Fruit fly (Drosophila melanogaster) whole organism, embryonic: ENCODE data around the gene CG31549.

Experiments used
- Ada2b ChIP-seq: fragments of 200-800 bp; sonication (Bioruptor generic); IDR thresholded peaks from 2 replicates; pipeline ENCODE4 v1.3.6; 2022; ENCODE audit warnings: missing biosample characterization, missing genetic modification characterization
- Antp ChIP-seq: fragments of 200-800 bp; sonication (Bioruptor generic); optimal IDR thresholded peaks from 3 replicates; lab custom pipeline; 2016; ENCODE audit warnings: missing biosample characterization, missing genetic modification characterization
- CG1024 ChIP-seq: fragments of 200-800 bp; sonication (Bioruptor generic); IDR thresholded peaks from 2 replicates; pipeline ENCODE4 v1.3.6; 2022; ENCODE audit warnings: missing biosample characterization, missing genetic modification characterization
- CG10543 ChIP-seq: fragments of 200-800 bp; sonication (Bioruptor generic); optimal IDR thresholded peaks from 3 replicates; lab custom pipeline; 2017; ENCODE audit warnings: missing biosample characterization, mild to moderate bottlenecking, missing genetic modification characterization, moderate library complexity
- CG12299 ChIP-seq: fragments of 200-800 bp; sonication (Bioruptor generic); optimal IDR thresholded peaks from 2 replicates; lab custom pipeline; 2018; ENCODE audit warnings: missing biosample characterization, mild to moderate bottlenecking, missing genetic modification characterization
- CG14710 ChIP-seq: fragments of 200-800 bp; sonication (Bioruptor generic); optimal IDR thresholded peaks from 3 replicates; lab custom pipeline; 2019; ENCODE audit warnings: missing biosample characterization, mild to moderate bottlenecking, missing genetic modification characterization, moderate library complexity
- CG15269 ChIP-seq: fragments of 200-800 bp; sonication (Bioruptor generic); optimal IDR thresholded peaks from 2 replicates; lab custom pipeline; 2018; ENCODE audit warnings: missing biosample characterization, mild to moderate bottlenecking, missing genetic modification characterization, moderate library complexity
- CG15696 ChIP-seq: fragments of 200-800 bp; sonication (Bioruptor generic); optimal IDR thresholded peaks from 2 replicates; lab custom pipeline; 2019; ENCODE audit warnings: missing biosample characterization, mild to moderate bottlenecking, missing genetic modification characterization, moderate library complexity
- CG1603 ChIP-seq: fragments of 200-800 bp; sonication (Bioruptor generic); optimal IDR thresholded peaks from 2 replicates; lab custom pipeline; 2019; ENCODE audit warnings: missing biosample characterization, mild to moderate bottlenecking, missing genetic modification characterization, moderate library complexity
- CG17829 ChIP-seq: fragments of 200-800 bp; optimal IDR thresholded peaks from 2 replicates; lab custom pipeline; 2019; ENCODE audit warnings: missing biosample characterization, mild to moderate bottlenecking, missing genetic modification characterization, moderate library complexity
- CG18599 ChIP-seq: fragments of 200-800 bp; sonication (Bioruptor generic); optimal IDR thresholded peaks from 3 replicates; lab custom pipeline; 2017; ENCODE audit warnings: missing biosample characterization, missing genetic modification characterization, mild to moderate bottlenecking, moderate library complexity, missing genetic modification reagents
- CG18619 ChIP-seq: fragments of 200-800 bp; sonication (Bioruptor generic); optimal IDR thresholded peaks from 3 replicates; lab custom pipeline; 2017; ENCODE audit warnings: missing biosample characterization, mild to moderate bottlenecking, missing genetic modification characterization
- CG4328 ChIP-seq: fragments of 200-800 bp; sonication (Bioruptor generic); optimal IDR thresholded peaks from 3 replicates; lab custom pipeline; 2017; ENCODE audit warnings: missing biosample characterization, missing genetic modification reagents, missing genetic modification characterization
- CG6175 ChIP-seq: fragments of 200-800 bp; sonication (Bioruptor generic); IDR thresholded peaks from 3 replicates; pipeline ENCODE4 v1.3.6; 2022; ENCODE audit warnings: missing biosample characterization, missing genetic modification characterization
- CG7745 ChIP-seq: fragments of 200-800 bp; sonication (Bioruptor generic); optimal IDR thresholded peaks from 2 replicates; lab custom pipeline; 2018; ENCODE audit warnings: missing biosample characterization, mild to moderate bottlenecking, missing genetic modification characterization, moderate library complexity
- CG7839 ChIP-seq: fragments of 200-800 bp; sonication (Bioruptor generic); optimal IDR thresholded peaks from 3 replicates; lab custom pipeline; 2018; ENCODE audit warnings: missing biosample characterization, mild to moderate bottlenecking, missing genetic modification characterization, moderate library complexity
- CG7928 ChIP-seq: fragments of 200-800 bp; sonication (Bioruptor generic); optimal IDR thresholded peaks from 2 replicates; lab custom pipeline; 2017; ENCODE audit warnings: missing biosample characterization, mild to moderate bottlenecking, missing genetic modification characterization
- CG9609 ChIP-seq: fragments of 200-800 bp; sonication (Bioruptor generic); optimal IDR thresholded peaks from 3 replicates; lab custom pipeline; 2016; ENCODE audit warnings: missing biosample characterization, missing genetic modification characterization
- Dfd ChIP-seq, 2 experiments: fragments of >200 bp; optimal IDR thresholded peaks; 2 replicates each; lab custom pipeline; 2017; ENCODE audit warnings: missing biosample characterization in 2 of 2, missing genetic modification characterization in 2 of 2
- Dll ChIP-seq: fragments of 200-800 bp; sonication (Bioruptor generic); IDR thresholded peaks from 4 replicates; pipeline ENCODE4 v1.3.6; 2022; ENCODE audit warnings: missing biosample characterization, missing genetic modification characterization; ENCODE audit not compliant: partially characterized antibody
- E2f1 ChIP-seq: fragments of 200-800 bp; sonication (Bioruptor generic); IDR thresholded peaks from 2 replicates; pipeline ENCODE4 v1.3.6; 2022; ENCODE audit warnings: missing biosample characterization, missing genetic modification characterization
- Fer3 ChIP-seq: fragments of 200-800 bp; sonication (Bioruptor generic); optimal IDR thresholded peaks from 2 replicates; lab custom pipeline; 2018; ENCODE audit warnings: missing biosample characterization, mild to moderate bottlenecking, missing genetic modification characterization, moderate library complexity
- HLH54F ChIP-seq: fragments of 200-800 bp; sonication (Bioruptor generic); optimal IDR thresholded peaks from 3 replicates; lab custom pipeline; 2016; ENCODE audit warnings: missing biosample characterization, missing genetic modification characterization
- HLHmδ ChIP-seq: fragments of 200-800 bp; sonication (Bioruptor generic); optimal IDR thresholded peaks from 2 replicates; lab custom pipeline; 2018; ENCODE audit warnings: missing biosample characterization, mild to moderate bottlenecking, missing genetic modification characterization, moderate library complexity
- Hr51 ChIP-seq, 2 experiments: fragments of 200-800 bp; sonication (Bioruptor generic); optimal IDR thresholded peaks; 2 replicates in 1 of 2; 3 replicates in 1 of 2; lab custom pipeline; 2016 to 2018; ENCODE audit warnings: missing biosample characterization in 2 of 2, missing genetic modification characterization in 2 of 2, mild to moderate bottlenecking in 1 of 2, moderate library complexity in 1 of 2
- NC2β ChIP-seq: fragments of 200-800 bp; sonication (Bioruptor generic); optimal IDR thresholded peaks from 2 replicates; lab custom pipeline; 2016; ENCODE audit warnings: missing biosample characterization, missing genetic modification characterization
- Nf-YB ChIP-seq: fragments of 200-800 bp; sonication (Bioruptor generic); optimal IDR thresholded peaks from 3 replicates; lab custom pipeline; 2019; ENCODE audit warnings: missing biosample characterization, mild to moderate bottlenecking, missing genetic modification characterization, moderate library complexity
- Rfx ChIP-seq: fragments of 200-800 bp; sonication (Bioruptor generic); IDR thresholded peaks from 2 replicates; pipeline ENCODE4 v1.3.6; 2022; ENCODE audit warnings: missing biosample characterization, missing genetic modification characterization
- ara ChIP-seq: fragments of 200-800 bp; sonication (Bioruptor generic); IDR thresholded peaks from 2 replicates; pipeline ENCODE4 v1.3.6; 2022; ENCODE audit warnings: missing biosample characterization, missing genetic modification characterization
- br ChIP-seq: fragments of >200 bp; optimal IDR thresholded peaks from 2 replicates; lab custom pipeline; 2017
- bsh ChIP-seq, 2 experiments: fragments of 200-800 bp; sonication (Bioruptor generic); optimal IDR thresholded peaks; 2 replicates each; lab custom pipeline; 2017 to 2018; ENCODE audit warnings: mild to moderate bottlenecking in 2 of 2, missing biosample characterization in 2 of 2, missing genetic modification characterization in 2 of 2, moderate library complexity in 1 of 2
- crol ChIP-seq: fragments of 200-800 bp; sonication (Bioruptor generic); IDR thresholded peaks from 2 replicates; pipeline ENCODE4 v1.3.6; 2022; ENCODE audit warnings: missing biosample characterization, missing genetic modification characterization
- crp ChIP-seq, 2 experiments: fragments of 200-800 bp; sonication (Bioruptor generic); optimal IDR thresholded peaks; 2 replicates in 1 of 2; 3 replicates in 1 of 2; lab custom pipeline; 2017; ENCODE audit warnings: missing biosample characterization in 2 of 2, missing genetic modification characterization in 2 of 2, mild to moderate bottlenecking in 1 of 2, moderate library complexity in 1 of 2
- cwo ChIP-seq: fragments of 200-800 bp; sonication (Bioruptor generic); optimal IDR thresholded peaks from 3 replicates; lab custom pipeline; 2017; ENCODE audit warnings: missing biosample characterization, missing genetic modification characterization, mild to moderate bottlenecking, moderate library complexity, missing genetic modification reagents
- esg ChIP-seq: fragments of 200-800 bp; sonication (Bioruptor generic); conservative IDR thresholded peaks from 2 replicates; pipeline ENCODE4 v1.3.6; 2022; ENCODE audit warnings: missing biosample characterization, missing genetic modification characterization
- fd64A ChIP-seq: fragments of 200-800 bp; sonication (Bioruptor generic); optimal IDR thresholded peaks from 3 replicates; lab custom pipeline; 2018; ENCODE audit warnings: missing biosample characterization, mild to moderate bottlenecking, missing genetic modification characterization
- fu2 ChIP-seq: fragments of 200-800 bp; sonication (Bioruptor generic); optimal IDR thresholded peaks from 2 replicates; lab custom pipeline; 2016; ENCODE audit warnings: missing biosample characterization, missing genetic modification characterization
- hkb ChIP-seq, 2 experiments: fragments of 200-800 bp in 1 of 2; fragments of >200 bp in 1 of 2; sonication (Bioruptor generic) in 1 of 2; IDR thresholded peaks in 1 of 2; optimal IDR thresholded peaks in 1 of 2; 2 replicates each; pipeline versions ENCODE4 v1.3.6 to Lab custom; 2017 to 2022; ENCODE audit warnings: missing biosample characterization in 1 of 2, missing genetic modification characterization in 1 of 2
- hth ChIP-seq: fragments of >200 bp; optimal IDR thresholded peaks from 2 replicates; lab custom pipeline; 2017; ENCODE audit warnings: inconsistent platforms
- oc ChIP-seq: fragments of 200-800 bp; sonication (Bioruptor generic); optimal IDR thresholded peaks from 2 replicates; lab custom pipeline; 2018; ENCODE audit warnings: missing biosample characterization, mild to moderate bottlenecking, missing genetic modification characterization, moderate library complexity
- pita ChIP-seq: fragments of 200-800 bp; sonication (Bioruptor generic); optimal IDR thresholded peaks from 2 replicates; lab custom pipeline; 2017; ENCODE audit warnings: missing biosample characterization, mild to moderate bottlenecking, missing genetic modification characterization
- repo ChIP-seq: fragments of 200-800 bp; sonication (Bioruptor generic); optimal IDR thresholded peaks from 2 replicates; lab custom pipeline; 2016; ENCODE audit warnings: missing biosample characterization, missing genetic modification characterization
- sens-2 ChIP-seq: fragments of 200-800 bp; sonication (Bioruptor generic); IDR thresholded peaks from 2 replicates; pipeline ENCODE4 v1.3.6; 2022; ENCODE audit warnings: missing biosample characterization, missing genetic modification characterization
- seq ChIP-seq: fragments of 200-800 bp; sonication (Bioruptor generic); IDR thresholded peaks from 2 replicates; pipeline ENCODE4 v1.3.6; 2022; ENCODE audit warnings: missing biosample characterization, missing genetic modification characterization
- slbo ChIP-seq: fragments of 200-800 bp; sonication (Bioruptor generic); IDR thresholded peaks from 2 replicates; pipeline ENCODE4 v1.3.6; 2022; ENCODE audit warnings: missing biosample characterization, missing genetic modification characterization
- sqz ChIP-seq: fragments of 200-800 bp; sonication (Bioruptor generic); optimal IDR thresholded peaks from 3 replicates; lab custom pipeline; 2018; ENCODE audit warnings: missing biosample characterization, mild to moderate bottlenecking, missing genetic modification characterization
- stc ChIP-seq: fragments of 200-800 bp; sonication (Bioruptor generic); IDR thresholded peaks from 2 replicates; pipeline ENCODE4 v1.3.6; 2022; ENCODE audit warnings: missing biosample characterization, missing genetic modification characterization
- stwl ChIP-seq: fragments of 200-800 bp; sonication (Bioruptor generic); optimal IDR thresholded peaks from 3 replicates; lab custom pipeline; 2018; ENCODE audit warnings: missing biosample characterization, mild to moderate bottlenecking, missing genetic modification characterization, moderate library complexity
- tgo ChIP-seq: fragments of 200-800 bp; sonication (Bioruptor generic); IDR thresholded peaks from 3 replicates; pipeline ENCODE4 v1.3.6; 2022; ENCODE audit warnings: missing biosample characterization, missing genetic modification characterization
- tin ChIP-seq: fragments of 200-800 bp; sonication (Bioruptor generic); optimal IDR thresholded peaks from 3 replicates; lab custom pipeline; 2016; ENCODE audit warnings: missing biosample characterization, missing genetic modification characterization
- yki ChIP-seq: fragments of >200 bp; optimal IDR thresholded peaks from 3 replicates; lab custom pipeline; 2018

Gene CG31549

dm6 chr3R:5613114-5613443, 18.9 kb upstream of the CG31549 start, which contains the start of gene Atu (continued):
- TF ChIP-seq fd64A: no peak
- no peak for TF ChIP-seq pita (GFP tag; lab: Kevin White, UChicago)
- peak; percentile 47 for TF ChIP-seq Antp (GFP tag; lab: Kevin White, UChicago)
- no peak for TF ChIP-seq sens-2 (GFP tag; lab: Robert Waterston, UW)
- TF ChIP-seq stc (GFP tag; lab: Robert Waterston, UW): no peak
- no peak for TF ChIP-seq HLHmδ (GFP tag; lab: Kevin White, UChicago)
- peak in 1 of 2 experiments; percentile 1 for TF ChIP-seq bsh (GFP tag; optimal IDR thresholded peaks at IDR 0.05; lab: Kevin White, UChicago)
- TF ChIP-seq tin (GFP tag; lab: Kevin White, UChicago): peak; percentile 28
- no peak for TF ChIP-seq hth (lab: Kevin White, UChicago)
- TF ChIP-seq oc (tag; lab: Kevin White, UChicago): no peak
- TF ChIP-seq br (lab: Kevin White, UChicago): no peak
- no peak for TF ChIP-seq CG6175 (GFP tag; lab: Robert Waterston, UW)
- TF ChIP-seq tgo: no peak
- peak; percentile 97 for TF ChIP-seq Dll (GFP tag; lab: Robert Waterston, UW)
- no peak for TF ChIP-seq Ada2b (GFP tag; lab: Robert Waterston, UW)
- no peak for TF ChIP-seq CG12299 (tag; lab: Kevin White, UChicago)
- peak; percentile 18 for TF ChIP-seq CG4328 (GFP tag; lab: Kevin White, UChicago)
- no peak for TF ChIP-seq repo (GFP tag; lab: Kevin White, UChicago)
- TF ChIP-seq hkb (optimal IDR thresholded peaks at IDR 0.05; lab: Kevin White, UChicago): peak; percentile 73
- TF ChIP-seq hkb (GFP tag; IDR thresholded peaks at IDR 0.05; lab: Robert Waterston, UW): no peak
- TF ChIP-seq esg (GFP tag; lab: Robert Waterston, UW): no peak
- peak; percentile 39 for TF ChIP-seq NC2β (GFP tag; lab: Kevin White, UChicago)
- TF ChIP-seq CG7839 (tag; lab: Kevin White, UChicago): no peak
- TF ChIP-seq CG17829 (tag; lab: Kevin White, UChicago): peak; percentile 49
- no peak for TF ChIP-seq Nf-YB
- TF ChIP-seq Dfd (GFP tag; optimal IDR thresholded peaks at IDR 0.05; lab: Kevin White, UChicago): no peak
- no peak for TF ChIP-seq CG1024 (GFP tag; lab: Robert Waterston, UW)
- TF ChIP-seq ara: no peak
- peak; percentile 39 for TF ChIP-seq HLH54F (GFP tag; lab: Kevin White, UChicago)
- peak; percentile 29 for TF ChIP-seq Fer3 (tag; lab: Kevin White, UChicago)
- peak; percentile 60 for TF ChIP-seq stwl
- TF ChIP-seq Hr51 (GFP tag; optimal IDR thresholded peaks at IDR 0.05; lab: Kevin White, UChicago): peak in 1 of 2 experiments; percentile 3
- TF ChIP-seq CG1603 (tag; lab: Kevin White, UChicago): peak; percentile 68
- no peak for TF ChIP-seq CG18599 (GFP tag; lab: Kevin White, UChicago)
- no peak for TF ChIP-seq yki
- no peak for TF ChIP-seq CG10543
- TF ChIP-seq CG15269: no peak
- TF ChIP-seq Rfx (GFP tag; lab: Robert Waterston, UW): peak; percentile 41; the same call in 1 of the 2 replicates
- no peak for TF ChIP-seq cwo (GFP tag; lab: Kevin White, UChicago)
- TF ChIP-seq CG7928 (GFP tag; lab: Kevin White, UChicago): peak; percentile 51
- TF ChIP-seq slbo (GFP tag; lab: Robert Waterston, UW): peak; percentile 49; the same call in 1 of the 2 replicates
- TF ChIP-seq CG18619 (GFP tag; lab: Kevin White, UChicago): no peak
- no peak for TF ChIP-seq E2f1 (GFP tag; lab: Robert Waterston, UW)
- no peak for TF ChIP-seq crol
- no peak for TF ChIP-seq CG9609 (GFP tag; lab: Kevin White, UChicago)
- peak in 1 of 2 experiments; percentile 42 for TF ChIP-seq crp (GFP tag; optimal IDR thresholded peaks at IDR 0.05; lab: Kevin White, UChicago)
- TF ChIP-seq sqz (GFP tag; lab: Kevin White, UChicago): peak; percentile 8
- no peak for TF ChIP-seq seq
- peak; percentile 12 for TF ChIP-seq CG15696 (tag; lab: Kevin White, UChicago)
- TF ChIP-seq CG7745 (tag; lab: Kevin White, UChicago): no peak
- TF ChIP-seq fu2 (GFP tag; lab: Kevin White, UChicago): no peak
- TF ChIP-seq CG14710: peak; percentile 70
